Fruit fly (Drosophila melanogaster) whole organism: ENCODE measurements around the gene CG15754.

ENCODE experiments used
- Dll ChIP-seq: fragments of >200 bp; optimal IDR thresholded peaks from 2 replicates; lab custom pipeline; 2017
- EcR ChIP-seq, 2 experiments: fragments of >200 bp; optimal IDR thresholded peaks; 2 replicates each; lab custom pipeline; 2017; ENCODE audit warnings: missing biosample characterization in 2 of 2, missing genetic modification characterization in 2 of 2, missing genetic modification reagents in 2 of 2
- pan ChIP-seq: fragments of >200 bp; optimal IDR thresholded peaks from 2 replicates; lab custom pipeline; 2017

DNA sequence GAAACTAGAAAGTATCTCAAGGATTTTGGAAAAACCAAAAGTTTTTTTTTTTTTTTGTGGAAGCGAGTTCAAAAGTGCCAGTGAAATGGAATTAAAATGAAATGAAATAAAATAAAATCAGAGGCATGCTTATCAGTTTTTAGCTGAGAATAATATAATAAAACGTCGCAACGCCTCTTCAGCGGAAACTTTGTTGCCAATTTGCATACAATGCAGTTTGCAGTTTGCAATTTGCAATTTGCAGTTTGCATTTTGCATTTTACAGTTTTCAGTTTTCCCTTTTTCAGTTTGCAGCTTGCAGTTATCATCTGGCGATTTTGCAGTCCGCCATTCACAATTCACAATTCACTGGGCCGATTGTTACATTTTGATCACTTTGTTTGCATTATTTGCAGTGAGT is 41.0 kb downstream of the CG15754 start:
- TF ChIP-seq Dll = no peak
- no peak for TF ChIP-seq pan (lab: Kevin White, UChicago)
- no peak for TF ChIP-seq EcR (GFP tag; optimal IDR thresholded peaks at IDR 0.05; lab: Kevin White, UChicago)
